Fruit fly (Drosophila melanogaster) S2 (cell line): ENCODE measurements around the gene CG11714.

Experiments used
- CG8478 ChIP-seq: fragments of >200 bp; optimal IDR thresholded peaks from 2 replicates; lab custom pipeline; 2018
- CTCF ChIP-seq, 2 experiments: fragments of >200 bp; optimal IDR thresholded peaks; 2 replicates each; lab custom pipeline; 2018

- TF ChIP-seq CTCF (optimal IDR thresholded peaks at IDR 0.05; lab: Kevin White, UChicago): no peak
- no peak for TF ChIP-seq CG8478 (lab: Kevin White, UChicago)
Observed at dm6 chr3L:11510489-11510888, 12.0 kb downstream of the CG11714 start, which contains the start of gene CG33272.
